Fruit fly (Drosophila melanogaster) whole organism, prepupa: ENCODE results near the gene CG8300.

Source experiments
- CG10631 ChIP-seq: fragments of 200-800 bp; sonication (Bioruptor generic); optimal IDR thresholded peaks from 2 replicates; lab custom pipeline; 2016; ENCODE audit warnings: missing biosample characterization, missing genetic modification characterization
- CG10669 ChIP-seq: fragments of 200-800 bp; sonication (Bioruptor generic); optimal IDR thresholded peaks from 3 replicates; lab custom pipeline; 2018; ENCODE audit warnings: missing biosample characterization, mild to moderate bottlenecking, missing genetic modification characterization, moderate library complexity
- CG11294 ChIP-seq: fragments of 200-800 bp; sonication (Bioruptor generic); IDR thresholded peaks from 2 replicates; pipeline ENCODE4 v1.3.6; 2022; ENCODE audit warnings: missing biosample characterization, missing genetic modification characterization
- CG3032 ChIP-seq: fragments of 200-800 bp; optimal IDR thresholded peaks from 2 replicates; lab custom pipeline; 2019; ENCODE audit warnings: missing biosample characterization, mild to moderate bottlenecking, missing genetic modification characterization, moderate library complexity
- CG32006 ChIP-seq: fragments of 200-800 bp; sonication (Bioruptor generic); optimal IDR thresholded peaks from 3 replicates; lab custom pipeline; 2017; ENCODE audit warnings: missing biosample characterization, mild to moderate bottlenecking, missing genetic modification characterization
- CG3919 ChIP-seq: fragments of 200-800 bp; sonication (Bioruptor generic); optimal IDR thresholded peaks from 3 replicates; lab custom pipeline; 2016; ENCODE audit warnings: missing biosample characterization, missing genetic modification characterization
- CG6163 ChIP-seq: fragments of 200-800 bp; sonication (Bioruptor generic); IDR thresholded peaks from 3 replicates; pipeline ENCODE4 v1.3.6; 2022; ENCODE audit warnings: missing biosample characterization, missing genetic modification characterization
- CG6276 ChIP-seq: fragments of 200-800 bp; sonication (Bioruptor generic); optimal IDR thresholded peaks from 2 replicates; lab custom pipeline; 2017; ENCODE audit warnings: missing biosample characterization, mild to moderate bottlenecking, missing genetic modification characterization
- CG6792 ChIP-seq: fragments of 200-800 bp; sonication (Bioruptor generic); optimal IDR thresholded peaks from 3 replicates; lab custom pipeline; 2016; ENCODE audit warnings: missing biosample characterization, missing genetic modification characterization
- CG6808 ChIP-seq: fragments of 200-800 bp; sonication (Bioruptor generic); optimal IDR thresholded peaks from 3 replicates; lab custom pipeline; 2017; ENCODE audit warnings: missing biosample characterization, missing genetic modification characterization, mild to moderate bottlenecking, moderate library complexity, missing genetic modification reagents
- CG6854 ChIP-seq: fragments of 200-800 bp; sonication (Bioruptor generic); optimal IDR thresholded peaks from 2 replicates; lab custom pipeline; 2017; ENCODE audit warnings: missing biosample characterization, mild to moderate bottlenecking, missing genetic modification characterization
- CG8119 ChIP-seq: fragments of 200-800 bp; sonication (Bioruptor generic); IDR thresholded peaks from 3 replicates; pipeline ENCODE4 v1.3.6; 2022; ENCODE audit warnings: missing biosample characterization, missing genetic modification characterization
- Eip75B ChIP-seq: fragments of 200-800 bp; sonication (Bioruptor generic); optimal IDR thresholded peaks from 3 replicates; lab custom pipeline; 2016; ENCODE audit warnings: missing biosample characterization, missing genetic modification characterization
- Eip78C ChIP-seq: fragments of 200-800 bp; sonication (Bioruptor generic); peaks from one replicate; lab custom pipeline; 2016; ENCODE audit warnings: missing biosample characterization, missing genetic modification characterization
- Eip93F ChIP-seq: fragments of 200-800 bp; sonication (Bioruptor generic); optimal IDR thresholded peaks from 2 replicates; lab custom pipeline; 2016; ENCODE audit warnings: missing biosample characterization, mild to moderate bottlenecking, missing genetic modification characterization
- Ets96B ChIP-seq: fragments of 200-800 bp; optimal IDR thresholded peaks from 2 replicates; lab custom pipeline; 2019; ENCODE audit warnings: missing biosample characterization, mild to moderate bottlenecking, missing genetic modification characterization, moderate library complexity
- Gug ChIP-seq: fragments of 200-800 bp; sonication (Bioruptor generic); IDR thresholded peaks from 2 replicates; pipeline ENCODE4 v1.3.6; 2022; ENCODE audit warnings: missing biosample characterization, missing genetic modification characterization
- Hr38 ChIP-seq: sonication (Bioruptor generic); optimal IDR thresholded peaks from 2 replicates; lab custom pipeline; 2016; ENCODE audit warnings: missing biosample characterization, missing genetic modification characterization
- Hr39 ChIP-seq: fragments of 200-800 bp; sonication (Bioruptor generic); optimal IDR thresholded peaks from 2 replicates; lab custom pipeline; 2016; ENCODE audit warnings: missing biosample characterization, missing genetic modification characterization
- Lpt ChIP-seq: fragments of 200-800 bp; sonication (Bioruptor generic); optimal IDR thresholded peaks from 3 replicates; lab custom pipeline; 2016; ENCODE audit warnings: missing biosample characterization, missing genetic modification characterization
- Smox ChIP-seq: fragments of 200-800 bp; sonication (Bioruptor generic); optimal IDR thresholded peaks from 3 replicates; lab custom pipeline; 2016; ENCODE audit warnings: missing biosample characterization, missing genetic modification characterization
- achi ChIP-seq: fragments of 200-800 bp; sonication (Bioruptor generic); optimal IDR thresholded peaks from 3 replicates; lab custom pipeline; 2016; ENCODE audit warnings: missing biosample characterization, missing genetic modification characterization
- acj6 ChIP-seq: fragments of 200-800 bp; sonication (Bioruptor generic); optimal IDR thresholded peaks from 3 replicates; lab custom pipeline; 2016; ENCODE audit warnings: missing biosample characterization, missing genetic modification characterization
- cyc ChIP-seq: fragments of 200-800 bp; sonication (Bioruptor generic); optimal IDR thresholded peaks from 3 replicates; lab custom pipeline; 2016; ENCODE audit warnings: missing biosample characterization, missing genetic modification characterization
- dac ChIP-seq: fragments of 200-800 bp; sonication (Bioruptor generic); optimal IDR thresholded peaks from 2 replicates; lab custom pipeline; 2017; ENCODE audit warnings: missing biosample characterization, mild to moderate bottlenecking, missing genetic modification characterization
- esn ChIP-seq: fragments of 200-800 bp; sonication (Bioruptor generic); optimal IDR thresholded peaks from 2 replicates; lab custom pipeline; 2016; ENCODE audit warnings: missing biosample characterization, mild to moderate bottlenecking, missing genetic modification characterization, moderate library complexity
- fd59A ChIP-seq: fragments of 200-800 bp; sonication (Bioruptor generic); optimal IDR thresholded peaks from 2 replicates; lab custom pipeline; 2017; ENCODE audit warnings: missing biosample characterization, mild to moderate bottlenecking, missing genetic modification characterization, missing genetic modification reagents
- fd85E ChIP-seq: fragments of 200-800 bp; sonication (Bioruptor generic); optimal IDR thresholded peaks from 3 replicates; lab custom pipeline; 2016; ENCODE audit warnings: missing biosample characterization, missing genetic modification characterization
- fkh ChIP-seq: fragments of 200-800 bp; sonication (Bioruptor generic); optimal IDR thresholded peaks from 3 replicates; lab custom pipeline; 2017; ENCODE audit warnings: missing biosample characterization, mild to moderate bottlenecking, missing genetic modification characterization, moderate library complexity
- pdm3 ChIP-seq: fragments of 200-800 bp; sonication (Bioruptor generic); optimal IDR thresholded peaks from 3 replicates; lab custom pipeline; 2016; ENCODE audit warnings: missing biosample characterization, missing genetic modification characterization
- spab ChIP-seq: fragments of 200-800 bp; sonication (Bioruptor generic); optimal IDR thresholded peaks from 2 replicates; lab custom pipeline; 2017; ENCODE audit warnings: missing biosample characterization, mild to moderate bottlenecking, missing genetic modification characterization, missing genetic modification reagents
- ss ChIP-seq, 2 experiments: fragments of 200-800 bp; sonication (Bioruptor generic); optimal IDR thresholded peaks; 2 replicates in 1 of 2; 3 replicates in 1 of 2; lab custom pipeline; 2017 to 2018; ENCODE audit warnings: mild to moderate bottlenecking in 2 of 2, missing biosample characterization in 2 of 2, missing genetic modification characterization in 2 of 2, moderate library complexity in 1 of 2
- svp ChIP-seq: fragments of 200-800 bp; sonication (Bioruptor generic); peaks from one replicate; lab custom pipeline; 2016; ENCODE audit warnings: missing biosample characterization, missing genetic modification characterization
- topi ChIP-seq: fragments of 200-800 bp; sonication (Bioruptor generic); optimal IDR thresholded peaks from 3 replicates; lab custom pipeline; 2016; ENCODE audit warnings: missing biosample characterization, missing genetic modification characterization

Gene CG8300

DNA sequence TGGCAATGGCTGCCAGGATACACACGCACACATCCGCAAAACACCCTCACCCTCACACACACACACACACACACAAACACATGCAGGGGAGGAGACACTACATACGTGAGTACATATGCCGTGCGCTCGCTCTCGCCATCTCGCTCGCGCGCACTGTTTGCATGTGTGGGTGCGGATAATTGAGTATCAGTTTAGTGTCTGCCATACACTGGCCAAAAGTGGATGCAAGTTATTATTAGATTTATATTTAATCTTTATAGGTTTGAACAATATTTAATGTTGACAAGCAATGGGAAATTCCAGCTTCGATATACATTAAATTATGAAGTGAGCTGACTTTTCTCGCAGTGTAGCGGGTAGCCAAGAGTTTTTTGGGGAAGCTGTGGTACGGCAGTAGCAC lies 13.0 kb downstream of the CG8300 start (continued):
- TF ChIP-seq fkh, result peak; percentile 11
- no peak for TF ChIP-seq dac (GFP tag; lab: Kevin White, UChicago)
- peak in 1 of 2 experiments; percentile 31 for TF ChIP-seq ss (GFP tag; optimal IDR thresholded peaks at IDR 0.05; lab: Kevin White, UChicago)
- TF ChIP-seq CG6276 (GFP tag; lab: Kevin White, UChicago), result no peak
- TF ChIP-seq CG8119 (GFP tag; lab: Robert Waterston, UW), result no peak
- TF ChIP-seq topi (GFP tag; lab: Kevin White, UChicago), result peak; percentile 14
- peak; percentile 55 for TF ChIP-seq svp (GFP tag; lab: Kevin White, UChicago)

DNA sequence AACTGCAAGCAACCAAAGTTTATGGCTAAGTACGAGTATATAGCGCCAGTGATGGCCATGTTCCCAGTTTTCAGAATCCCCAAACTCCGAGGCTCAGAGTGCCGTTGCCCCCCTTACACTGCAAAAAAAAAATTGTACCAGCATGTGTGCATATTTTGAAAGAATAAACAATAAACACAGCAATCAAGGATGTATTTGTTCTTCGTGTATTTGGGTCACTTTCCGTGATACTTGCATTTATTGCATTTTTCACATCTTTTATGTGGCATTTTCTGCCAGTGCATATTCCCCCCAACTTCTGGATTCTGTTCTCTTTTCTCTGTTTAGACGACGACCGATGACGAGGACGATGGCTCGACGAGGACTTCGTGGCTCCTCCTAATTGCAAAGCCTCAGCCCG lies 15.5 kb downstream of the CG8300 start:
- peak; percentile 21 for TF ChIP-seq Eip75B (GFP tag; lab: Kevin White, UChicago)
- TF ChIP-seq spab (GFP tag; lab: Kevin White, UChicago), result peak; percentile 7
- no peak for TF ChIP-seq CG6854 (GFP tag; lab: Kevin White, UChicago)
- peak; percentile 23 for TF ChIP-seq pdm3
- TF ChIP-seq CG3032 (tag; lab: Kevin White, UChicago), result peak; percentile 39
- peak; percentile 7 for TF ChIP-seq Ets96B (tag; lab: Kevin White, UChicago)
- TF ChIP-seq CG3919 (GFP tag; lab: Kevin White, UChicago), result no peak
- no peak for TF ChIP-seq Hr38 (GFP tag; lab: Kevin White, UChicago)
- TF ChIP-seq CG6808, result peak; percentile 15
- no peak for TF ChIP-seq acj6 (GFP tag; lab: Kevin White, UChicago)
- TF ChIP-seq CG10669 (GFP tag; lab: Kevin White, UChicago), result peak; percentile 33
- TF ChIP-seq CG32006 (GFP tag; lab: Kevin White, UChicago), result peak; percentile 16
- peak; percentile 35 for TF ChIP-seq svp (GFP tag; lab: Kevin White, UChicago)
- TF ChIP-seq fd59A (GFP tag; lab: Kevin White, UChicago), result no peak
- TF ChIP-seq Eip78C (GFP tag; lab: Kevin White, UChicago), result peak; percentile 50
- TF ChIP-seq achi (GFP tag; lab: Kevin White, UChicago), result no peak
- TF ChIP-seq Hr39, result peak; percentile 4
- peak; percentile 8 for TF ChIP-seq Smox
- peak in 1 of 2 experiments; percentile 34 for TF ChIP-seq ss (GFP tag; optimal IDR thresholded peaks at IDR 0.05; lab: Kevin White, UChicago)
- no peak for TF ChIP-seq cyc (GFP tag; lab: Kevin White, UChicago)
- no peak for TF ChIP-seq CG6163 (GFP tag; lab: Robert Waterston, UW)
- TF ChIP-seq CG10631 (GFP tag; lab: Kevin White, UChicago), result peak; percentile 6
- TF ChIP-seq Eip93F (GFP tag; lab: Kevin White, UChicago), result no peak

DNA sequence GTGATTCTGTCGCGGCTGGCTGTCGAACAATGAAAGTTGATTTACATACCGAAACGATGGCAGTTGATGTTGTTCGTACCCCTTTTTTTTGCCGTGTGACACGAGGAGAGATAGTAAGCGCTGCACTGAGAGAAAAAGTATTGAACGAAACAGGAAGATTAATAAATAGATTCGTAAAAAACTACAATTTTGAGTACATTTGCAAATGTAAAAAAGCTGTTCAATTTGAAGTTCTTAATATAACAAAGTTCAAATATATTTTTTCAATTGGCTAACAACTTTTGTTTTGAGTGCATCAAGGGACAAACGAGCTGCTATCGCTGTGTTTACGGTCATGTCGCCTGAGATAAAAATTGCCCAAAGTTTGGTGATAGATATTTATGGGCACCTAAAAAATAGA lies 17.3 kb downstream of the CG8300 start:
- TF ChIP-seq CG6276 (GFP tag; lab: Kevin White, UChicago) (no peak), Eip75B (GFP tag; lab: Kevin White, UChicago) (no peak), Eip78C (GFP tag; lab: Kevin White, UChicago) (peak; percentile 35), Lpt (GFP tag; lab: Kevin White, UChicago) (no peak)
- TF ChIP-seq, all 60 proteins: peak for 1

DNA sequence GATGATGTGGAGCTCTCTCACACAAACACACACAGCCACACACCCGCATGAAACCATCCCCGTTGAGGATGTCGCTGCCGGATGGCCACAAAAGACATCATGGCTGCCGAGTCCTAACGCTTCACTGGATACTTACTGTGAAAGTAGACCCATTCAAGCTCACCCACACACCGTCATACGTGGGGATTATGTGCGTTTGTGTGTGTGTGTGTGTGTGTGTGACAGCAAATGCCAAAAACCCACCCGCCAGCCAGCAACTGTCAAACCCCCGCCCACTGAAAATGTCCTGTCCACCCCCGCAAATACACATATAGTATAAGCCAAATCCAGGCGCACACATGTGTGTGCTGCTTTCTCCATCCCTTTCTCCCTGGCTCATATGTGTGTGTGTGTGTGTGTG lies 19.8 kb downstream of the CG8300 start:
- TF ChIP-seq dac (GFP tag; lab: Kevin White, UChicago) (no peak), svp (GFP tag; lab: Kevin White, UChicago) (peak; percentile 43)

DNA sequence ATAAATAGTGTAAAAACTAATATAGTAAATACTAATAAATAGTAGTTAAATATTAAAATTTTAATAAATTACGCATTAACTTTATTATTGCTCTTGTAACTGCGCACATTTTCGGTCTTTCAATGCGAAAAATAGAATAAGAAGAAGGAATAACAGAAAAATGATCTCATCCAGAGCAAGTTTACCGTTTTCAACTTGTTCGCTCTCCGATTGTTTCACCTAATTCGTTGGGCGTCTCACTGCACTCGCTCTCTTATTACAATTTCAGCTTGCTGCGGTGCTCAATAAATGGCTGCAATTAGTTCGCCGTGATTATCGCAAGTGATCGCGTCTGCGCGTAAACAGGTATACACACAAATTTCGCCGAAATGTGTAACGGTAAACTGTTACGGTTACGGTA lies 32.7 kb downstream of the CG8300 start, which contains the start of gene Cph:
Gene Cph (plus strand): TSS at position 301 of the 400 bp plus-strand sequence.
- no peak for TF ChIP-seq dac (GFP tag; lab: Kevin White, UChicago)
- peak; percentile 19 for TF ChIP-seq svp (GFP tag; lab: Kevin White, UChicago)

DNA sequence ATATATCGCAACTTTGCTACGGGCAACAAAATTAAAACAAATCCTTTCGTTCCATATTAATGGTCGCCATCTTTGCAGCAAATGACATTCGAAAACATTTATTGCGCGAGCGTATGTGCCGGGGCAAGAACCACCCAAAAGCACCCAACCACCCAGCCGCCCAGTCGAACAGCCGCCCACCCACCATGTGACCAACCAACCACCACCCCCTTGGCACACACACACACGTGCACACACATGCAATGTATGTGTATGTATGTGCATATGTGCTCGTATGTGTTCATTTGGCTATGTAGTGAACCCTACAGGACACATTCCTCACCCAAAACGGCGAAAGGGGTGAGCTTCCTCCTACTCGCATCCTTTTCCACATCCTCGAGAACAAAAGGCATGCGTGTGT lies 35.3 kb downstream of the CG8300 start:
- TF ChIP-seq CG3919 (GFP tag; lab: Kevin White, UChicago) (no peak), CG11294 (GFP tag; lab: Robert Waterston, UW) (no peak), CG6792 (no peak), CG10631 (GFP tag; lab: Kevin White, UChicago) (no peak), fd85E (GFP tag; lab: Kevin White, UChicago) (no peak), esn (GFP tag; lab: Kevin White, UChicago) (no peak), cyc (GFP tag; lab: Kevin White, UChicago) (no peak), svp (GFP tag; lab: Kevin White, UChicago) (no peak), Hr39 (no peak), acj6 (GFP tag; lab: Kevin White, UChicago) (no peak), Eip78C (GFP tag; lab: Kevin White, UChicago) (no peak), Gug (GFP tag; lab: Robert Waterston, UW) (no peak), Eip75B (GFP tag; lab: Kevin White, UChicago) (no peak), Lpt (GFP tag; lab: Kevin White, UChicago) (no peak), spab (GFP tag; lab: Kevin White, UChicago) (no peak)
